Fruit fly (Drosophila melanogaster) whole organism, embryonic: ENCODE data around the gene CG7080.
A peak's percentile ranks its signal among the peaks of the same experiment; 100 is the strongest.

ENCODE experiments used
- Abd-B ChIP-seq: fragments of 200-800 bp; sonication (Bioruptor generic); optimal IDR thresholded peaks from 2 replicates; lab custom pipeline; 2018; ENCODE audit warnings: missing biosample characterization, mild to moderate bottlenecking, missing genetic modification characterization, moderate library complexity
- Antp ChIP-seq: fragments of 200-800 bp; sonication (Bioruptor generic); optimal IDR thresholded peaks from 3 replicates; lab custom pipeline; 2016; ENCODE audit warnings: missing biosample characterization, missing genetic modification characterization
- Bteb2 ChIP-seq: fragments of 200-800 bp; sonication (Bioruptor generic); optimal IDR thresholded peaks from 2 replicates; lab custom pipeline; 2016; ENCODE audit warnings: missing biosample characterization, missing genetic modification characterization
- CG10462 ChIP-seq: fragments of 200-800 bp; sonication (Bioruptor generic); optimal IDR thresholded peaks from 2 replicates; lab custom pipeline; 2016; ENCODE audit warnings: missing biosample characterization, missing genetic modification characterization
- CG11504 ChIP-seq: fragments of 200-800 bp; sonication (Bioruptor generic); optimal IDR thresholded peaks from 3 replicates; lab custom pipeline; 2019; ENCODE audit warnings: missing biosample characterization, mild to moderate bottlenecking, missing genetic modification characterization, moderate library complexity
- CG11695 ChIP-seq: fragments of 200-800 bp; sonication (Bioruptor generic); IDR thresholded peaks from 3 replicates; pipeline ENCODE4 v1.3.6; 2022; ENCODE audit warnings: missing biosample characterization, missing genetic modification characterization
- CG12659 ChIP-seq: fragments of 200-800 bp; sonication (Bioruptor generic); optimal IDR thresholded peaks from 3 replicates; lab custom pipeline; 2017; ENCODE audit warnings: mild to moderate bottlenecking, missing biosample characterization, missing genetic modification reagents, missing genetic modification characterization
- CG13424 ChIP-seq: fragments of 200-800 bp; sonication (Bioruptor generic); optimal IDR thresholded peaks from 2 replicates; lab custom pipeline; 2019; ENCODE audit warnings: missing biosample characterization, mild to moderate bottlenecking, missing genetic modification characterization, moderate library complexity
- CG16815 ChIP-seq: fragments of 200-800 bp; sonication (Bioruptor generic); optimal IDR thresholded peaks from 3 replicates; lab custom pipeline; 2017; ENCODE audit warnings: missing biosample characterization, mild to moderate bottlenecking, missing genetic modification characterization
- CG17186 ChIP-seq: fragments of 200-800 bp; sonication (Bioruptor generic); optimal IDR thresholded peaks from 3 replicates; lab custom pipeline; 2017; ENCODE audit warnings: missing biosample characterization, missing genetic modification reagents, missing genetic modification characterization
- CG17568 ChIP-seq: fragments of 200-800 bp; sonication (Bioruptor generic); optimal IDR thresholded peaks from 2 replicates; lab custom pipeline; 2018; ENCODE audit warnings: missing biosample characterization, mild to moderate bottlenecking, missing genetic modification characterization, moderate library complexity
- CG17912 ChIP-seq: fragments of 200-800 bp; sonication (Bioruptor generic); optimal IDR thresholded peaks from 2 replicates; lab custom pipeline; 2018; ENCODE audit warnings: missing biosample characterization, mild to moderate bottlenecking, missing genetic modification characterization
- CG18011 ChIP-seq: fragments of 200-800 bp; sonication (Bioruptor generic); optimal IDR thresholded peaks from 2 replicates; lab custom pipeline; 2017; ENCODE audit warnings: missing biosample characterization, missing genetic modification characterization, mild to moderate bottlenecking, moderate library complexity, missing genotype
- CG1832 ChIP-seq: fragments of 200-800 bp; sonication (Bioruptor generic); optimal IDR thresholded peaks from 2 replicates; lab custom pipeline; 2017; ENCODE audit warnings: missing biosample characterization, mild to moderate bottlenecking, missing genetic modification characterization, inconsistent platforms
- CG30403 ChIP-seq: fragments of 200-800 bp; sonication (Bioruptor generic); optimal IDR thresholded peaks from 3 replicates; lab custom pipeline; 2016; ENCODE audit warnings: missing biosample characterization, missing genetic modification characterization
- CG32532 ChIP-seq: fragments of 200-800 bp; sonication (Bioruptor generic); IDR thresholded peaks from 2 replicates; pipeline ENCODE4 v1.3.6; 2022; ENCODE audit warnings: missing biosample characterization, missing genetic modification characterization
- CG42726 ChIP-seq: fragments of 200-800 bp; sonication (Bioruptor generic); IDR thresholded peaks from 2 replicates; pipeline ENCODE4 v1.3.6; 2022; ENCODE audit warnings: missing biosample characterization, missing genetic modification characterization; ENCODE audit not compliant: partially characterized antibody
- CG4328 ChIP-seq: fragments of 200-800 bp; sonication (Bioruptor generic); optimal IDR thresholded peaks from 3 replicates; lab custom pipeline; 2017; ENCODE audit warnings: missing biosample characterization, missing genetic modification reagents, missing genetic modification characterization
- CG4617 ChIP-seq: fragments of 200-800 bp; sonication (Bioruptor generic); optimal IDR thresholded peaks from 3 replicates; lab custom pipeline; 2016; ENCODE audit warnings: missing biosample characterization, missing genetic modification characterization, borderline replicate concordance
- CG6689 ChIP-seq: fragments of 200-800 bp; sonication (Bioruptor generic); IDR thresholded peaks from 2 replicates; pipeline ENCODE4 v1.3.6; 2022; ENCODE audit warnings: missing biosample characterization, missing genetic modification characterization
- CG7987 ChIP-seq: fragments of 200-800 bp; sonication (Bioruptor generic); optimal IDR thresholded peaks from 2 replicates; lab custom pipeline; 2018; ENCODE audit warnings: missing biosample characterization, mild to moderate bottlenecking, missing genetic modification characterization, moderate library complexity
- CG9609 ChIP-seq: fragments of 200-800 bp; sonication (Bioruptor generic); optimal IDR thresholded peaks from 3 replicates; lab custom pipeline; 2016; ENCODE audit warnings: missing biosample characterization, missing genetic modification characterization
- CTCF ChIP-seq: fragments of 200-800 bp; sonication (Bioruptor generic); optimal IDR thresholded peaks from 2 replicates; lab custom pipeline; 2017; ENCODE audit warnings: missing biosample characterization, mild to moderate bottlenecking, missing genetic modification characterization, moderate library complexity
- Doc3 ChIP-seq: fragments of 200-800 bp; sonication (Bioruptor generic); IDR thresholded peaks from 3 replicates; pipeline ENCODE4 v1.3.6; 2022; ENCODE audit warnings: missing biosample characterization, missing genetic modification characterization; ENCODE audit not compliant: partially characterized antibody
- HLH4C ChIP-seq: fragments of 200-800 bp; sonication (Bioruptor generic); IDR thresholded peaks from 3 replicates; pipeline ENCODE4 v1.3.6; 2022; ENCODE audit warnings: missing biosample characterization, missing genetic modification characterization; ENCODE audit not compliant: partially characterized antibody
- Hmr ChIP-seq: fragments of 200-800 bp; sonication (Bioruptor generic); optimal IDR thresholded peaks from 3 replicates; lab custom pipeline; 2017; ENCODE audit warnings: mild to moderate bottlenecking, missing biosample characterization, missing genetic modification reagents, missing genetic modification characterization
- Hr3 ChIP-seq: fragments of 200-800 bp; sonication (Bioruptor generic); optimal IDR thresholded peaks from 3 replicates; lab custom pipeline; 2016; ENCODE audit warnings: missing biosample characterization, missing genetic modification characterization
- Hr39 ChIP-seq: fragments of >200 bp; optimal IDR thresholded peaks from 2 replicates; lab custom pipeline; 2017
- NFAT ChIP-seq: fragments of 200-800 bp; sonication (Bioruptor generic); IDR thresholded peaks from 2 replicates; pipeline ENCODE4 v1.3.6; 2022; ENCODE audit warnings: missing biosample characterization, missing genetic modification characterization
- Rx ChIP-seq: fragments of 200-800 bp; sonication (Bioruptor generic); IDR thresholded peaks from 2 replicates; pipeline ENCODE4 v1.3.6; 2022; ENCODE audit warnings: missing biosample characterization, missing genetic modification characterization
- Sry-δ ChIP-seq: fragments of 200-800 bp; sonication (Bioruptor generic); optimal IDR thresholded peaks from 2 replicates; lab custom pipeline; 2016; ENCODE audit warnings: missing biosample characterization, missing genetic modification characterization
- YL-1 ChIP-seq: fragments of 200-800 bp; sonication (Bioruptor generic); optimal IDR thresholded peaks from 3 replicates; lab custom pipeline; 2017; ENCODE audit warnings: missing biosample characterization, mild to moderate bottlenecking, missing genetic modification characterization
- abd-A ChIP-seq: fragments of 200-800 bp; sonication (Bioruptor generic); optimal IDR thresholded peaks from 3 replicates; lab custom pipeline; 2019; ENCODE audit warnings: missing biosample characterization, mild to moderate bottlenecking, missing genetic modification characterization, moderate library complexity
- aop ChIP-seq: fragments of 200-800 bp; sonication (Bioruptor generic); IDR thresholded peaks from 2 replicates; pipeline ENCODE4 v1.3.6; 2022; ENCODE audit warnings: missing biosample characterization, missing genetic modification characterization
- ap ChIP-seq: fragments of 200-800 bp; sonication (Bioruptor generic); IDR thresholded peaks from 2 replicates; pipeline ENCODE4 v1.3.6; 2022; ENCODE audit warnings: missing biosample characterization, missing genetic modification characterization
- bab2 ChIP-seq: fragments of 200-800 bp; sonication (Bioruptor generic); optimal IDR thresholded peaks from 2 replicates; lab custom pipeline; 2016; ENCODE audit warnings: missing biosample characterization, missing genetic modification characterization
- cg ChIP-seq: fragments of 200-800 bp; sonication (Bioruptor generic); optimal IDR thresholded peaks from 3 replicates; lab custom pipeline; 2019; ENCODE audit warnings: missing biosample characterization, mild to moderate bottlenecking, missing genetic modification characterization, moderate library complexity
- ci ChIP-seq: fragments of 200-800 bp; sonication (Bioruptor generic); IDR thresholded peaks from 3 replicates; pipeline ENCODE4 v1.3.6; 2022; ENCODE audit warnings: missing biosample characterization, missing genetic modification characterization
- crol ChIP-seq: fragments of 200-800 bp; sonication (Bioruptor generic); IDR thresholded peaks from 2 replicates; pipeline ENCODE4 v1.3.6; 2022; ENCODE audit warnings: missing biosample characterization, missing genetic modification characterization
- fru ChIP-seq: fragments of >200 bp; optimal IDR thresholded peaks from 2 replicates; lab custom pipeline; 2017
- gce ChIP-seq: fragments of 200-800 bp; sonication (Bioruptor generic); IDR thresholded peaks from 3 replicates; pipeline ENCODE4 v1.3.6; 2022; ENCODE audit warnings: missing biosample characterization, missing genetic modification characterization
- gro ChIP-seq: fragments of 200-800 bp; sonication (Bioruptor generic); optimal IDR thresholded peaks from 2 replicates; lab custom pipeline; 2016; ENCODE audit warnings: missing biosample characterization, missing genetic modification characterization
- h ChIP-seq: fragments of >200 bp; optimal IDR thresholded peaks from 2 replicates; lab custom pipeline; 2017
- jumu ChIP-seq: fragments of 200-800 bp; sonication (Bioruptor generic); optimal IDR thresholded peaks from 3 replicates; lab custom pipeline; 2016; ENCODE audit warnings: missing biosample characterization, missing genetic modification characterization
- lov ChIP-seq, 2 experiments: fragments of 200-800 bp in 1 of 2; fragments of >200 bp in 1 of 2; sonication (Bioruptor generic) in 1 of 2; IDR thresholded peaks in 1 of 2; optimal IDR thresholded peaks in 1 of 2; 2 replicates in 1 of 2; 3 replicates in 1 of 2; pipeline versions ENCODE4 v1.3.6 to Lab custom; 2017 to 2022; ENCODE audit warnings: missing biosample characterization in 1 of 2, missing genetic modification characterization in 1 of 2
- pum ChIP-seq: fragments of 200-800 bp; sonication (Bioruptor generic); optimal IDR thresholded peaks from 2 replicates; lab custom pipeline; 2016; ENCODE audit warnings: missing biosample characterization, missing genetic modification characterization
- ranshi ChIP-seq: fragments of 200-800 bp; sonication (Bioruptor generic); IDR thresholded peaks from 2 replicates; pipeline ENCODE4 v1.3.6; 2022; ENCODE audit warnings: missing biosample characterization, missing genetic modification characterization
- sima ChIP-seq: fragments of 200-800 bp; sonication (Bioruptor generic); optimal IDR thresholded peaks from 2 replicates; lab custom pipeline; 2016; ENCODE audit warnings: missing biosample characterization, missing genetic modification characterization
- stc ChIP-seq: fragments of 200-800 bp; sonication (Bioruptor generic); IDR thresholded peaks from 2 replicates; pipeline ENCODE4 v1.3.6; 2022; ENCODE audit warnings: missing biosample characterization, missing genetic modification characterization

Gene CG7080

DNA sequence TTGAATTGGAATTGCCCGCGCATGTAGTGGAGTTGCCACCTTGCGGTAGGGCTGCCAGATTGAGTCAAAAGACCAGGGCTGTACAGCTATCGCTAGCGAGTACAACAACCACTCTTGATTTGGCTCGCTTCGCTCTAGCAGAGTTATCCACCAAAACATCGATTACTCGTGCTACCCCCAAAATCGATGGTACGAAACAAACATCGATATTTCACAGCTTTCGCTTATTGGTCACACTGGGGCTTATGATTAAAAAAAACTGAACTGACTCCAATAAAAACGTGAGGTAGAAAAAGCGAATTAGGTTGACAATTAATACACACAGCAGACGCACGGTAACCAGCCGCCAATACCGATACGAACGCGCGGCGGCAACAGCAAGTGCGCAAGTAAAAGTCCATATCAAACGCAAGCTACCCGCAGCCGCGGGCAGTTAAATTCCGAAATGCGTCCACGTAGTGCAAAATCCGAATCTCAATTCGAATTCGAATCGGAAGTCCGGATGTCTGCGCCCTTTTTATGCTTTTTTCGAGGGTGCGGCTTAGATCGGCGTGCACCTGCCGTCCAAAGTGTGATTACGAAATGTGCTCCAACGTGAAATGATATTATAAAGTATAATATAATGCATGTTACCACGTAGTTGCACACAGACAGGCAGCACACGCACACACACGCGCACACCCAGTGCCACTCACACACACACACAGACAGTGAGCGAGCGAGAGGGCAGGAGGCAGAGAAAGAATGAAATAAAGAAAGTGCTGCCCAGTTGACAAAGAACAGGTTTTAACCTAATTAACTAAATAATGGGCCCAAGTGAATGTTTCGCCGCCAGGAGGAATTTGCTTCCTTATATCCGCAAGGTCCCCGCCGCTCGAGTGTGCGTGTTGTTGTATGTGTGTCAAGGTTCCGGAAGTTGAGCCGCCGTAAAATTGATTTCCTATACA, 27.6 kb downstream of the CG7080 start, which contains the start of gene Sar1 (continued):
- 0 out of 2 replicates have a peak, but pooled peaks have one; percentile 9 for TF ChIP-seq CG32532
- TF ChIP-seq CG30403 (GFP tag; lab: Kevin White, UChicago), result peak; percentile 6
- TF ChIP-seq CTCF (GFP tag; lab: Kevin White, UChicago), result peak; percentile 60
- peak; percentile 96 for TF ChIP-seq CG42726 (GFP tag; lab: Robert Waterston, UW)
- peak; percentile 69 for TF ChIP-seq CG1832 (GFP tag; lab: Kevin White, UChicago)
- no peak for TF ChIP-seq sima (GFP tag; lab: Kevin White, UChicago)
- TF ChIP-seq CG18011 (GFP tag; lab: Kevin White, UChicago), result no peak
- TF ChIP-seq CG6689, result no peak
- TF ChIP-seq Hr39 (lab: Kevin White, UChicago), result no peak
- TF ChIP-seq CG4328 (GFP tag; lab: Kevin White, UChicago), result no peak
- peak; percentile 60 for TF ChIP-seq CG4617 (GFP tag; lab: Kevin White, UChicago)
- TF ChIP-seq Sry-δ (GFP tag; lab: Kevin White, UChicago), result peak; percentile 92
- TF ChIP-seq CG13424 (tag; lab: Kevin White, UChicago), result peak; percentile 25
- no peak for TF ChIP-seq CG16815 (GFP tag; lab: Kevin White, UChicago)
- TF ChIP-seq ci, result peak; percentile 40; the same call in 1 of the 3 replicates
- peak; percentile 5 for TF ChIP-seq CG17568 (GFP tag; lab: Kevin White, UChicago)
- TF ChIP-seq abd-A (tag; lab: Kevin White, UChicago), result peak; percentile 16
- 0 out of 3 replicates have a peak, but pooled peaks have one; percentile 7 for TF ChIP-seq CG11695 (GFP tag; lab: Robert Waterston, UW)
- TF ChIP-seq cg (GFP tag; lab: Kevin White, UChicago), result peak; percentile 96
- peak; percentile 82 for TF ChIP-seq HLH4C (GFP tag; lab: Robert Waterston, UW)
- TF ChIP-seq Rx (GFP tag; lab: Robert Waterston, UW), result no peak
- peak; percentile 82 for TF ChIP-seq Doc3 (GFP tag; lab: Robert Waterston, UW)
- no peak for TF ChIP-seq stc (GFP tag; lab: Robert Waterston, UW)
- peak; percentile 12 for TF ChIP-seq Hr3 (GFP tag; lab: Kevin White, UChicago)
- TF ChIP-seq Antp (GFP tag; lab: Kevin White, UChicago), result peak; percentile 33
- TF ChIP-seq Abd-B (GFP tag; lab: Kevin White, UChicago), result peak; percentile 42
- no peak for TF ChIP-seq ap (GFP tag; lab: Robert Waterston, UW)
- peak; percentile 80 for TF ChIP-seq YL-1 (GFP tag; lab: Kevin White, UChicago)
- no peak for TF ChIP-seq CG10462 (GFP tag; lab: Kevin White, UChicago)
- TF ChIP-seq pum, result no peak
- peak; percentile 23; the same call in 1 of the 3 replicates for TF ChIP-seq gce (GFP tag; lab: Robert Waterston, UW)
- peak; percentile 81 for TF ChIP-seq gro (GFP tag; lab: Kevin White, UChicago)
- TF ChIP-seq CG12659 (GFP tag; lab: Kevin White, UChicago), result peak; percentile 80
- TF ChIP-seq Hmr (GFP tag; lab: Kevin White, UChicago), result peak; percentile 86
- TF ChIP-seq CG9609, result peak; percentile 41
- TF ChIP-seq NFAT (GFP tag; lab: Robert Waterston, UW), result peak; percentile 61
- no peak for TF ChIP-seq fru
- TF ChIP-seq lov (optimal IDR thresholded peaks at IDR 0.05; lab: Kevin White, UChicago), result no peak
- TF ChIP-seq lov (GFP tag; IDR thresholded peaks at IDR 0.05; lab: Robert Waterston, UW), result no peak
- TF ChIP-seq CG11504, result peak; percentile 79
- peak; percentile 71 for TF ChIP-seq aop (GFP tag; lab: Robert Waterston, UW)
- peak; percentile 70 for TF ChIP-seq jumu
- TF ChIP-seq Bteb2 (GFP tag; lab: Kevin White, UChicago), result peak; percentile 23
- TF ChIP-seq bab2 (GFP tag; lab: Kevin White, UChicago), result no peak
- no peak for TF ChIP-seq h
- TF ChIP-seq CG17186 (GFP tag; lab: Kevin White, UChicago), result peak; percentile 64
- peak; percentile 14 for TF ChIP-seq CG7987 (GFP tag; lab: Kevin White, UChicago)
- 0 out of 2 replicates have a peak, but pooled peaks have one; percentile 9 for TF ChIP-seq crol (GFP tag; lab: Robert Waterston, UW)
- TF ChIP-seq CG17912, result peak; percentile 55
- TF ChIP-seq ranshi (GFP tag; lab: Robert Waterston, UW), result 0 out of 2 replicates have a peak, but pooled peaks have one; percentile 6
